Worm (Caenorhabditis elegans) whole organism, L4 larva: ENCODE data around the gene tag-180.

Source experiments
- F37D6.2 ChIP-seq: sonication (generic microtip); optimal IDR thresholded peaks from 2 replicates; lab custom pipeline; 2016; ENCODE audit warnings: mild to moderate bottlenecking, missing genetic modification characterization, missing compliant biosample characterization
- R02D3.7 ChIP-seq: fragments of 150-350 bp; sonication (generic microtip); optimal IDR thresholded peaks from 3 replicates; lab custom pipeline; 2014; ENCODE audit warnings: missing biosample characterization, missing genetic modification characterization
- T26A8.4 ChIP-seq: fragments of 200-800 bp; sonication (Bioruptor generic); IDR thresholded peaks from 2 replicates; pipeline ENCODE4 v1.3.6; 2022; ENCODE audit warnings: missing genetic modification characterization, missing compliant biosample characterization
- Y5F2A.4 ChIP-seq: fragments of 200-800 bp; sonication (Bioruptor generic); optimal IDR thresholded peaks from 2 replicates; lab custom pipeline; 2018; ENCODE audit warnings: mild to moderate bottlenecking, missing genetic modification characterization, missing compliant biosample characterization
- ama-1 ChIP-seq: fragments of 150-350 bp; optimal IDR thresholded peaks from 2 replicates; lab custom pipeline; 2014; ENCODE audit warnings: inconsistent platforms, mixed read lengths
- arid-1 ChIP-seq: fragments of 200-800 bp; sonication (Bioruptor generic); conservative IDR thresholded peaks from 2 replicates; pipeline ENCODE4 v1.3.6; 2022; ENCODE audit warnings: missing genetic modification reagents, missing genetic modification characterization, missing compliant biosample characterization
- ceh-32 ChIP-seq: sonication (generic microtip); optimal IDR thresholded peaks from 2 replicates; lab custom pipeline; 2016; ENCODE audit warnings: mild to moderate bottlenecking, missing genetic modification characterization, missing compliant biosample characterization; ENCODE audit not compliant: poor library complexity
- ceh-62 ChIP-seq: sonication (generic microtip); optimal IDR thresholded peaks from 2 replicates; lab custom pipeline; 2017; ENCODE audit warnings: missing biosample characterization, missing genetic modification characterization
- daf-12 ChIP-seq: fragments of 150-350 bp; optimal IDR thresholded peaks from 2 replicates; lab custom pipeline; 2014; ENCODE audit warnings: missing biosample characterization, missing genetic modification reagents, missing genetic modification characterization
- daf-8 ChIP-seq: fragments of 200-800 bp; sonication (Bioruptor generic); IDR thresholded peaks from 2 replicates; pipeline ENCODE4 v1.3.6; 2022; ENCODE audit warnings: missing genetic modification characterization, missing compliant biosample characterization
- dve-1 ChIP-seq: sonication (generic microtip); optimal IDR thresholded peaks from 2 replicates; lab custom pipeline; 2017; ENCODE audit warnings: antibody characterized with exemption, mild to moderate bottlenecking, missing genetic modification characterization, missing compliant biosample characterization; ENCODE audit not compliant: insufficient read depth
- fkh-10 ChIP-seq: fragments of 150-350 bp; optimal IDR thresholded peaks from 2 replicates; lab custom pipeline; 2014; ENCODE audit warnings: missing biosample characterization, missing genetic modification reagents, missing genetic modification characterization
- lim-7 ChIP-seq: fragments of 200-800 bp; sonication (Bioruptor generic); IDR thresholded peaks from 2 replicates; pipeline ENCODE4 v1.3.6; 2022; ENCODE audit warnings: missing genetic modification characterization, missing compliant biosample characterization
- lin-13 ChIP-seq: fragments of 150-350 bp; optimal IDR thresholded peaks from 2 replicates; lab custom pipeline; 2014; ENCODE audit warnings: missing biosample characterization, missing genetic modification reagents, missing genetic modification characterization
- lin-29 ChIP-seq: fragments of 200-800 bp; sonication (Bioruptor generic); IDR thresholded peaks from 2 replicates; pipeline ENCODE4 v1.3.6; 2022; ENCODE audit warnings: missing genetic modification reagents, missing genetic modification characterization, missing compliant biosample characterization
- lir-3 ChIP-seq: sonication (generic microtip); optimal IDR thresholded peaks from 2 replicates; lab custom pipeline; 2016; ENCODE audit warnings: mild to moderate bottlenecking, missing genetic modification characterization, missing compliant biosample characterization
- madf-9 ChIP-seq: fragments of 200-800 bp; sonication (Bioruptor generic); conservative IDR thresholded peaks from 2 replicates; pipeline ENCODE4 v1.3.6; 2022; ENCODE audit warnings: missing genetic modification reagents, missing genetic modification characterization, missing compliant biosample characterization
- mdl-1 ChIP-seq, 2 experiments: fragments of 150-350 bp in 1 of 2; sonication (generic microtip) in 1 of 2; optimal IDR thresholded peaks; 2 replicates each; lab custom pipeline; 2014 to 2017; ENCODE audit warnings: missing biosample characterization in 2 of 2, missing genetic modification characterization in 2 of 2
- nhr-10 ChIP-seq: fragments of 150-350 bp; optimal IDR thresholded peaks from 2 replicates; lab custom pipeline; 2014; ENCODE audit warnings: missing biosample characterization, missing genetic modification characterization
- nhr-11 ChIP-seq: fragments of 150-350 bp; optimal IDR thresholded peaks from 2 replicates; lab custom pipeline; 2014; ENCODE audit warnings: missing biosample characterization, missing genetic modification characterization
- nhr-237 ChIP-seq: sonication (generic microtip); optimal IDR thresholded peaks from 2 replicates; lab custom pipeline; 2017; ENCODE audit warnings: missing biosample characterization, missing genetic modification characterization
- nhr-25 ChIP-seq: sonication (generic microtip); optimal IDR thresholded peaks from 2 replicates; lab custom pipeline; 2017; ENCODE audit warnings: missing genetic modification characterization, mild to moderate bottlenecking, missing compliant biosample characterization, antibody characterized with exemption, moderate library complexity, borderline replicate concordance; ENCODE audit not compliant: insufficient read depth
- nhr-28 ChIP-seq: fragments of 150-350 bp; optimal IDR thresholded peaks from 2 replicates; lab custom pipeline; 2014; ENCODE audit warnings: missing biosample characterization, missing genetic modification characterization
- nhr-41 ChIP-seq: fragments of 200-800 bp; sonication (Bioruptor generic); IDR thresholded peaks from 2 replicates; pipeline ENCODE4 v1.3.6; 2022; ENCODE audit warnings: missing genetic modification reagents, missing genetic modification characterization, missing compliant biosample characterization
- nhr-42 ChIP-seq: fragments of 200-800 bp; sonication (Bioruptor generic); IDR thresholded peaks from 2 replicates; pipeline ENCODE4 v1.3.6; 2022; ENCODE audit warnings: missing genetic modification characterization, missing compliant biosample characterization
- pha-4 ChIP-seq, 2 experiments: fragments of 150-350 bp in 1 of 2; fragments of 200-800 bp in 1 of 2; sonication (Bioruptor generic) in 1 of 2; IDR thresholded peaks in 1 of 2; optimal IDR thresholded peaks in 1 of 2; 2 replicates each; pipeline versions ENCODE4 v1.3.6 to Lab custom; 2014 to 2022; ENCODE audit warnings: missing genetic modification characterization in 2 of 2, missing genetic modification reagents in 2 of 2, missing biosample characterization in 1 of 2, missing compliant biosample characterization in 1 of 2
- pqm-1 ChIP-seq: sonication (generic microtip); optimal IDR thresholded peaks from 2 replicates; lab custom pipeline; 2017; ENCODE audit warnings: missing biosample characterization, missing genetic modification characterization
- saeg-2 ChIP-seq: fragments of 200-800 bp; sonication (Bioruptor generic); IDR thresholded peaks from 2 replicates; pipeline ENCODE4 v1.3.6; 2022; ENCODE audit warnings: missing genetic modification reagents, missing genetic modification characterization, missing compliant biosample characterization
- set-16 ChIP-seq: fragments of 200-800 bp; sonication (Bioruptor generic); IDR thresholded peaks from 2 replicates; pipeline ENCODE4 v1.3.6; 2022; ENCODE audit warnings: missing genetic modification reagents, missing genetic modification characterization, missing compliant biosample characterization
- skn-1 ChIP-seq: fragments of 150-350 bp; optimal IDR thresholded peaks from 2 replicates; lab custom pipeline; 2014; ENCODE audit warnings: missing biosample characterization, missing genetic modification characterization
- snpc-4 ChIP-seq: fragments of 150-350 bp; optimal IDR thresholded peaks from 2 replicates; lab custom pipeline; 2014; ENCODE audit warnings: missing biosample characterization, missing genetic modification characterization
- spr-1 ChIP-seq: sonication (generic microtip); optimal IDR thresholded peaks from 2 replicates; lab custom pipeline; 2016; ENCODE audit warnings: mild to moderate bottlenecking, missing genetic modification characterization, missing compliant biosample characterization
- unc-130 ChIP-seq: sonication (generic microtip); optimal IDR thresholded peaks from 2 replicates; lab custom pipeline; 2016; ENCODE audit warnings: missing genetic modification reagents, missing genetic modification characterization, missing compliant biosample characterization
- unc-39 ChIP-seq: sonication (generic microtip); optimal IDR thresholded peaks from 2 replicates; lab custom pipeline; 2017; ENCODE audit warnings: missing biosample characterization, missing genetic modification characterization
- unc-62 ChIP-seq, 3 experiments: fragments of 150-350 bp in 1 of 3; sonication (generic microtip); optimal IDR thresholded peaks in 2 of 3; peaks in 1 of 3; 1 replicate in 1 of 3; 2 replicates in 2 of 3; lab custom pipeline; 2014 to 2017; ENCODE audit warnings: missing biosample characterization in 3 of 3, missing genetic modification characterization in 3 of 3, missing genetic modification reagents in 3 of 3, missing genotype in 1 of 3
- zfp-2 ChIP-seq: sonication (generic microtip); optimal IDR thresholded peaks from 2 replicates; lab custom pipeline; 2016; ENCODE audit warnings: mild to moderate bottlenecking, missing genetic modification characterization, missing compliant biosample characterization

tag-180 gene

ce11 chrII:11283013-11283412 is 46.2 kb downstream of the tag-180 start:
- no peak for TF ChIP-seq snpc-4 (tag; lab: Kevin White, UChicago)
- TF ChIP-seq F37D6.2 (tag; lab: Kevin White, UChicago): no peak
- no peak for TF ChIP-seq arid-1 (GFP tag; lab: Robert Waterston, UW)
- no peak for TF ChIP-seq saeg-2 (GFP tag; lab: Robert Waterston, UW)
- no peak for TF ChIP-seq fkh-10 (GFP tag; lab: Kevin White, UChicago)
- no peak for TF ChIP-seq nhr-28
- TF ChIP-seq zfp-2 (tag; lab: Kevin White, UChicago): no peak
- no peak for TF ChIP-seq pqm-1 (tag; lab: Kevin White, UChicago)
- no peak for TF ChIP-seq nhr-25

- TF ChIP-seq lin-29: no peak
- TF ChIP-seq Y5F2A.4 (GFP tag; lab: Kevin White, UChicago): no peak
- no peak for TF ChIP-seq nhr-28
- TF ChIP-seq nhr-42 (GFP tag; lab: Robert Waterston, UW): no peak
- no peak for TF ChIP-seq mdl-1 (tag; optimal IDR thresholded peaks at IDR 0.05; lab: Kevin White, UChicago)
- TF ChIP-seq unc-39: no peak
- no peak for TF ChIP-seq pha-4 (GFP tag; IDR thresholded peaks at IDR 0.05; lab: Robert Waterston, UW)
- no peak for TF ChIP-seq pha-4 (tag; optimal IDR thresholded peaks at IDR 0.05; lab: Kevin White, UChicago)
- TF ChIP-seq T26A8.4 (GFP tag; lab: Robert Waterston, UW): no peak
Measured at ce11 chrII:11281666-11282065, 47.6 kb downstream of the tag-180 start, which contains the start of gene unc-130. unc-130 (plus strand) TSS chrII:11281966.

ce11 chrII:11281177-11281576 is 48.1 kb downstream of the tag-180 start:
- TF ChIP-seq nhr-237 (tag; lab: Kevin White, UChicago) (no peak), lir-3 (no peak), skn-1 (tag; lab: Kevin White, UChicago) (no peak), nhr-10 (tag; lab: Kevin White, UChicago) (no peak), madf-9 (GFP tag; lab: Robert Waterston, UW) (no peak), spr-1 (tag; lab: Kevin White, UChicago) (no peak), unc-130 (GFP tag; lab: Kevin White, UChicago) (no peak), snpc-4 (tag; lab: Kevin White, UChicago) (no peak)
- TF ChIP-seq, all 104 proteins: peak for 0

- TF ChIP-seq set-16 (0 out of 2 replicates have a peak, but pooled peaks have one; percentile 11), pha-4 (GFP tag; IDR thresholded peaks at IDR 0.05; lab: Robert Waterston, UW) (no peak), pha-4 (tag; optimal IDR thresholded peaks at IDR 0.05; lab: Kevin White, UChicago) (no peak)
- TF ChIP-seq, all 104 proteins: peak for 1
Measured at ce11 chrII:11279971-11280370, 49.3 kb downstream of the tag-180 start.

- TF ChIP-seq unc-62 (GFP tag; optimal IDR thresholded peaks at IDR 0.05 in 1 of 2; lab: Kevin White, UChicago): peak in 1 of 2 experiments; percentile 1
- TF ChIP-seq unc-62 (tag; optimal IDR thresholded peaks at IDR 0.05; lab: Kevin White, UChicago): no peak
- TF ChIP-seq unc-130 (GFP tag; lab: Kevin White, UChicago): no peak
- TF ChIP-seq ama-1 (lab: Kevin White, UChicago): no peak
- TF ChIP-seq lim-7 (GFP tag; lab: Robert Waterston, UW): no peak
- TF ChIP-seq, all 104 proteins: peak for 1
Measured at ce11 chrII:11276879-11277278, 52.4 kb downstream of the tag-180 start.

- TF ChIP-seq pqm-1 (tag; lab: Kevin White, UChicago) (no peak), ceh-62 (no peak), nhr-41 (no peak), daf-12 (no peak), dve-1 (no peak), ceh-32 (tag; lab: Kevin White, UChicago) (no peak), daf-8 (GFP tag; lab: Robert Waterston, UW) (no peak), lin-13 (no peak), R02D3.7 (no peak), nhr-11 (tag; lab: Kevin White, UChicago) (no peak)
Measured at ce11 chrII:11275484-11275883, 53.7 kb downstream of the tag-180 start.
